Fruit fly (Drosophila melanogaster): Measurements from ENCODE around the gene bur.
A peak's percentile ranks its signal among the peaks of the same experiment; 100 is the strongest.

Gene bur

DNA sequence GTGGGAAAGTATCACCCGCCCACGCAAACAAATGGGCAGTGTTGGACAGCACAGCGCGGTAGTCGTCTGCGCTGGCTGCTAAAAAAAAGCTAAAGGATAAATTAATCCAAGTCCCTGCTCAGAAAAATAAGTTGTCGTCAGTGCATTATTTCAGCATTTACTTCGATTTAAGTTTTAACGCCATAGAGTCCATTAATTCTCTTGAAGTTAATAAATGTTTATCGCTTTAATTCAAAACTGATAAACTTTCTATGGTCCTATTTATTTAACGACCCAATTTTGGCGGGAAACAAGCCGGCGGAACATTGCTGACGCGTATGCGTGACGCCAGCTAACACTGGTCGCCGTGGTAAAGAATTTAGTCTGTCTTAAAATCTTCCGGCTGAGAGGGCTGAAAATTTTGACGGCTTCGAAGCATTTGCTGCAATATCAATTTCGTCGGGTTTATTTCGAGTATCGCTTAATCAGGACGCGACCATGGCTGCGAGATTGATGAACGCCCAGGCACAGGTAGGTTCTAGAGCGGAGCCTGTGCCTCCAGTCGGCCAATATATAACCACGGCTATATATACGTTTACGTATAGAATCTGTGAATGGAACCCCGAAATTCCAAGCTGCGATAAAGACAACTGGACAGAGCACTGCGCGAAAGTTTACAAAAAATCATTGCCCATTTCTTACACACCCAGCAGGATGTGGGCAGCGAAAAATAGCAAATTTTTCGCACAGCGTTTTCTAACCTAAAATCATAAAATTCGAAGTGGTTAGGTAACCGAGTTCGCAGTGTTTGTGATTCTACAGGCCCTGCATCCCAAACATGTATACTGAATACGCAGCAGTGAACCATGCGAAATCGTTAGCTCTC lies 11.0 kb downstream of the bur start, which contains the start of the genes mAcon1, CG43345 and CG43346 (continued):
- peak; percentile 78 for TF ChIP-seq sob (GFP tag; IDR thresholded peaks at IDR 0.05)
- peak; percentile 88 for TF ChIP-seq HmgD (GFP tag; optimal IDR thresholded peaks at IDR 0.05)
- TF ChIP-seq CG6765 (GFP tag; optimal IDR thresholded peaks at IDR 0.05), result peak; percentile 27
- TF ChIP-seq repo (GFP tag; optimal IDR thresholded peaks at IDR 0.05), result peak; percentile 69
- TF ChIP-seq ind (GFP tag; optimal IDR thresholded peaks at IDR 0.05), result peak; percentile 83
- TF ChIP-seq Doc2 (GFP tag; IDR thresholded peaks at IDR 0.05), result no peak
- peak; percentile 83 for TF ChIP-seq CG9215 (GFP tag; IDR thresholded peaks at IDR 0.05)
- TF ChIP-seq gro (GFP tag; optimal IDR thresholded peaks at IDR 0.05), result peak; percentile 83
- peak; percentile 15 to 83 for TF ChIP-seq tll (GFP tag; optimal IDR thresholded peaks at IDR 0.05)
- peak; percentile 39 for TF ChIP-seq gfzf (GFP tag; optimal IDR thresholded peaks at IDR 0.05)
- peak; percentile 46 for TF ChIP-seq CG3995 (GFP tag; optimal IDR thresholded peaks at IDR 0.05)
- peak; percentile 48; the same call in 1 of the 3 replicates for TF ChIP-seq zfh1 (GFP tag; IDR thresholded peaks at IDR 0.05)
- TF ChIP-seq stwl (tag; optimal IDR thresholded peaks at IDR 0.05), result peak; percentile 48
- TF ChIP-seq sens (GFP tag), result peak; percentile 98
- TF ChIP-seq CG31365 (tag; optimal IDR thresholded peaks at IDR 0.05), result no peak
- TF ChIP-seq lola (GFP tag; optimal IDR thresholded peaks at IDR 0.05), result peak in 1 of 3 experiments; percentile 76
- TF ChIP-seq CG2202 (tag; optimal IDR thresholded peaks at IDR 0.05), result peak; percentile 54
- TF ChIP-seq TFAM (GFP tag; optimal IDR thresholded peaks at IDR 0.05), result no peak
- peak; percentile 76 for TF ChIP-seq slp2 (GFP tag; optimal IDR thresholded peaks at IDR 0.05)
- TF ChIP-seq bab2 (GFP tag; optimal IDR thresholded peaks at IDR 0.05), result peak; percentile 85
- no peak for TF ChIP-seq pita (GFP tag; optimal IDR thresholded peaks at IDR 0.05)
- peak; percentile 70 for TF ChIP-seq Ssrp (tag; optimal IDR thresholded peaks at IDR 0.05)
- no peak for TF ChIP-seq dati (GFP tag; IDR thresholded peaks at IDR 0.05)
- peak; percentile 24 for TF ChIP-seq CG8359 (GFP tag; optimal IDR thresholded peaks at IDR 0.05; ENCODE audit: borderline replicate concordance)
- peak; percentile 84 for TF ChIP-seq CG9932 (GFP tag; IDR thresholded peaks at IDR 0.05)
- peak; percentile 21 for TF ChIP-seq CTCF (GFP tag; optimal IDR thresholded peaks at IDR 0.05)
- peak; percentile 82 for TF ChIP-seq E2f2 (GFP tag; IDR thresholded peaks at IDR 0.05)
- TF ChIP-seq Dip3 (GFP tag; optimal IDR thresholded peaks at IDR 0.05), result peak; percentile 93
- peak; percentile 68 for TF ChIP-seq cwo (GFP tag; optimal IDR thresholded peaks at IDR 0.05)
- TF ChIP-seq Hmx (GFP tag; optimal IDR thresholded peaks at IDR 0.05), result peak; percentile 34
- TF ChIP-seq Adf1 (GFP tag; IDR thresholded peaks at IDR 0.05), result peak; percentile 32
- TF ChIP-seq Ada2b (GFP tag; IDR thresholded peaks at IDR 0.05), result peak; percentile 33; the same call in 1 of the 2 replicates
- TF ChIP-seq CG2889 (GFP tag; IDR thresholded peaks at IDR 0.05), result no peak
- TF ChIP-seq eyg (GFP tag; optimal IDR thresholded peaks at IDR 0.05), result peak; percentile 75
- TF ChIP-seq Atf6 (GFP tag; IDR thresholded peaks at IDR 0.05), result peak; percentile 72
- no peak for TF ChIP-seq CG43689 (GFP tag; IDR thresholded peaks at IDR 0.05)
- no peak for TF ChIP-seq kah (GFP tag; optimal IDR thresholded peaks at IDR 0.05)
- peak; percentile 78 for TF ChIP-seq Rfx (GFP tag; IDR thresholded peaks at IDR 0.05)
- peak; percentile 72 for TF ChIP-seq CG15696 (tag; optimal IDR thresholded peaks at IDR 0.05)
- peak; percentile 73 for TF ChIP-seq CG7372 (GFP tag; IDR thresholded peaks at IDR 0.05)
- peak; percentile 71 for TF ChIP-seq nerfin-1 (tag; optimal IDR thresholded peaks at IDR 0.05)
- peak; percentile 81 for TF ChIP-seq ewg (GFP tag; optimal IDR thresholded peaks at IDR 0.05)
- TF ChIP-seq CG8765 (GFP tag; IDR thresholded peaks at IDR 0.05), result peak; percentile 19; the same call in 1 of the 2 replicates
- TF ChIP-seq gcm2 (GFP tag; optimal IDR thresholded peaks at IDR 0.05), result peak; percentile 52
- peak; percentile 81 for TF ChIP-seq CG16863 (GFP tag; optimal IDR thresholded peaks at IDR 0.05)
- TF ChIP-seq CG6689 (GFP tag; IDR thresholded peaks at IDR 0.05), result peak; percentile 51; the same call in 1 of the 2 replicates
- no peak for TF ChIP-seq cg (GFP tag; optimal IDR thresholded peaks at IDR 0.05)
- TF ChIP-seq CG13424 (tag; optimal IDR thresholded peaks at IDR 0.05), result peak; percentile 77
- peak; percentile 58 for TF ChIP-seq tgo (GFP tag; IDR thresholded peaks at IDR 0.05)
- TF ChIP-seq HmgZ (tag; optimal IDR thresholded peaks at IDR 0.05), result peak; percentile 93

Measured in whole organism, embryonic.